Worm (Caenorhabditis elegans) whole organism, late embryonic: ENCODE data around the gene srbc-79.

Experiments used
- C08G9.2 ChIP-seq: sonication (generic microtip); optimal IDR thresholded peaks from 2 replicates; lab custom pipeline; 2016; ENCODE audit warnings: mild to moderate bottlenecking, missing genetic modification characterization, moderate library complexity, missing compliant biosample characterization
- C38D4.7 ChIP-seq: fragments of 200-800 bp; sonication (Bioruptor generic); optimal IDR thresholded peaks from 2 replicates; lab custom pipeline; 2018; ENCODE audit warnings: mild to moderate bottlenecking, missing genetic modification characterization, moderate library complexity, missing compliant biosample characterization
- K09A11.1 ChIP-seq: sonication (generic microtip); optimal IDR thresholded peaks from 2 replicates; lab custom pipeline; 2017; ENCODE audit warnings: antibody characterized with exemption, mild to moderate bottlenecking, missing genetic modification characterization, missing compliant biosample characterization; ENCODE audit not compliant: insufficient read depth
- Y22D7AL.16 ChIP-seq: sonication (generic microtip); optimal IDR thresholded peaks from 2 replicates; lab custom pipeline; 2016; ENCODE audit warnings: missing genetic modification characterization, missing compliant biosample characterization
- ama-1 ChIP-seq: fragments of 150-350 bp; optimal IDR thresholded peaks from 2 replicates; lab custom pipeline; 2014
- ceh-18 ChIP-seq: sonication (generic microtip); optimal IDR thresholded peaks from 2 replicates; lab custom pipeline; 2016; ENCODE audit warnings: missing genetic modification characterization, missing compliant biosample characterization
- ceh-2 ChIP-seq: sonication (generic microtip); optimal IDR thresholded peaks from 2 replicates; lab custom pipeline; 2016; ENCODE audit warnings: missing genotype, missing genetic modification characterization, missing compliant biosample characterization
- ceh-22 ChIP-seq: sonication (generic microtip); optimal IDR thresholded peaks from 2 replicates; lab custom pipeline; 2017; ENCODE audit warnings: missing biosample characterization, missing genetic modification characterization
- ceh-31 ChIP-seq: sonication (generic microtip); optimal IDR thresholded peaks from 2 replicates; lab custom pipeline; 2016; ENCODE audit warnings: missing genetic modification characterization, missing compliant biosample characterization
- ceh-45 ChIP-seq: fragments of 200-800 bp; sonication (Bioruptor generic); IDR thresholded peaks from 2 replicates; pipeline ENCODE4 v1.3.6; 2022; ENCODE audit warnings: missing genetic modification reagents, missing genetic modification characterization, missing compliant biosample characterization
- ceh-48 ChIP-seq: sonication (generic microtip); optimal IDR thresholded peaks from 2 replicates; lab custom pipeline; 2016; ENCODE audit warnings: missing genetic modification characterization, inconsistent platforms, missing compliant biosample characterization
- che-1 ChIP-seq: sonication (generic microtip); optimal IDR thresholded peaks from 2 replicates; lab custom pipeline; 2016; ENCODE audit warnings: mild to moderate bottlenecking, missing genetic modification characterization, missing compliant biosample characterization
- dmd-4 ChIP-seq: sonication (generic microtip); optimal IDR thresholded peaks from 2 replicates; lab custom pipeline; 2016; ENCODE audit warnings: borderline replicate concordance, missing genetic modification characterization, missing compliant biosample characterization
- elt-2 ChIP-seq: sonication (generic microtip); optimal IDR thresholded peaks from 2 replicates; lab custom pipeline; 2016; ENCODE audit warnings: missing genetic modification reagents, missing genetic modification characterization, missing compliant biosample characterization
- eyg-1 ChIP-seq: sonication (generic microtip); optimal IDR thresholded peaks from 2 replicates; lab custom pipeline; 2016; ENCODE audit warnings: missing genotype, missing genetic modification characterization, missing compliant biosample characterization
- gmeb-2 ChIP-seq: sonication (generic microtip); optimal IDR thresholded peaks from 2 replicates; lab custom pipeline; 2016; ENCODE audit warnings: missing genetic modification characterization, inconsistent platforms, missing compliant biosample characterization
- hlh-13 ChIP-seq: fragments of 200-800 bp; sonication (Bioruptor generic); optimal IDR thresholded peaks from 2 replicates; lab custom pipeline; 2018; ENCODE audit warnings: mild to moderate bottlenecking, missing genetic modification characterization, missing compliant biosample characterization
- hlh-15 ChIP-seq: sonication (generic microtip); optimal IDR thresholded peaks from 2 replicates; lab custom pipeline; 2016; ENCODE audit warnings: missing genetic modification characterization, missing compliant biosample characterization
- hlh-30 ChIP-seq: sonication (generic microtip); optimal IDR thresholded peaks from 2 replicates; lab custom pipeline; 2017; ENCODE audit warnings: antibody characterized with exemption, missing genetic modification characterization, missing compliant biosample characterization; ENCODE audit not compliant: insufficient read depth
- hlh-6 ChIP-seq: sonication (generic microtip); optimal IDR thresholded peaks from 2 replicates; lab custom pipeline; 2016; ENCODE audit warnings: missing genotype, missing genetic modification characterization, missing compliant biosample characterization
- hlh-8 ChIP-seq: sonication (generic microtip); optimal IDR thresholded peaks from 2 replicates; lab custom pipeline; 2016; ENCODE audit warnings: missing genotype, missing genetic modification characterization, missing compliant biosample characterization
- lim-6 ChIP-seq: sonication (generic microtip); optimal IDR thresholded peaks from 2 replicates; lab custom pipeline; 2016; ENCODE audit warnings: missing genetic modification characterization, missing compliant biosample characterization
- madf-2 ChIP-seq: sonication (generic microtip); optimal IDR thresholded peaks from 2 replicates; lab custom pipeline; 2017; ENCODE audit warnings: missing genetic modification characterization, missing compliant biosample characterization
- nfya-1 ChIP-seq: sonication (generic microtip); optimal IDR thresholded peaks from 2 replicates; lab custom pipeline; 2017; ENCODE audit warnings: missing genetic modification characterization, mild to moderate bottlenecking, missing compliant biosample characterization, antibody characterized with exemption, moderate library complexity
- nhr-11 ChIP-seq: fragments of 150-350 bp; optimal IDR thresholded peaks from 2 replicates; lab custom pipeline; 2014; ENCODE audit warnings: missing biosample characterization, missing genetic modification characterization
- pha-4 ChIP-seq: fragments of 150-350 bp; optimal IDR thresholded peaks from 2 replicates; lab custom pipeline; 2018; ENCODE audit warnings: missing biosample characterization, missing genetic modification reagents, missing genetic modification characterization
- pqm-1 ChIP-seq: sonication (generic microtip); optimal IDR thresholded peaks from 2 replicates; lab custom pipeline; 2016; ENCODE audit warnings: missing genetic modification characterization, missing compliant biosample characterization
- pros-1 ChIP-seq: fragments of 150-350 bp; optimal IDR thresholded peaks from 2 replicates; lab custom pipeline; 2014; ENCODE audit warnings: missing biosample characterization, missing genetic modification reagents, missing genetic modification characterization
- ref-2 ChIP-seq: sonication (generic microtip); optimal IDR thresholded peaks from 2 replicates; lab custom pipeline; 2016; ENCODE audit warnings: missing genetic modification characterization, missing compliant biosample characterization
- sox-2 ChIP-seq: fragments of 200-800 bp; sonication (Bioruptor generic); IDR thresholded peaks from 2 replicates; pipeline ENCODE4 v1.3.6; 2022; ENCODE audit warnings: missing genetic modification reagents, missing genetic modification characterization, missing compliant biosample characterization
- sox-4 ChIP-seq: sonication (generic microtip); optimal IDR thresholded peaks from 2 replicates; lab custom pipeline; 2017; ENCODE audit warnings: mild to moderate bottlenecking, missing genetic modification characterization, inconsistent platforms, missing compliant biosample characterization
- syd-9 ChIP-seq: sonication (generic microtip); optimal IDR thresholded peaks from 2 replicates; lab custom pipeline; 2016; ENCODE audit warnings: mild to moderate bottlenecking, missing genetic modification characterization, moderate library complexity, missing compliant biosample characterization
- tbx-2 ChIP-seq: sonication (generic microtip); optimal IDR thresholded peaks from 2 replicates; lab custom pipeline; 2016; ENCODE audit warnings: missing genetic modification characterization, missing compliant biosample characterization
- ttx-3 ChIP-seq: sonication (generic microtip); optimal IDR thresholded peaks from 2 replicates; lab custom pipeline; 2016; ENCODE audit warnings: missing genetic modification reagents, missing genetic modification characterization, missing compliant biosample characterization
- unc-42 ChIP-seq: sonication (generic microtip); optimal IDR thresholded peaks from 2 replicates; lab custom pipeline; 2016; ENCODE audit warnings: missing genotype, missing genetic modification characterization, missing compliant biosample characterization
- unc-55 ChIP-seq: sonication (generic microtip); optimal IDR thresholded peaks from 2 replicates; lab custom pipeline; 2017; ENCODE audit warnings: missing biosample characterization, missing genetic modification reagents, missing genetic modification characterization
- zip-5 ChIP-seq: sonication (generic microtip); optimal IDR thresholded peaks from 2 replicates; lab custom pipeline; 2016; ENCODE audit warnings: missing genetic modification characterization, missing compliant biosample characterization
- ztf-16 ChIP-seq: sonication (generic microtip); optimal IDR thresholded peaks from 2 replicates; lab custom pipeline; 2017; ENCODE audit warnings: missing genetic modification characterization, missing compliant biosample characterization

srbc-79 gene

DNA sequence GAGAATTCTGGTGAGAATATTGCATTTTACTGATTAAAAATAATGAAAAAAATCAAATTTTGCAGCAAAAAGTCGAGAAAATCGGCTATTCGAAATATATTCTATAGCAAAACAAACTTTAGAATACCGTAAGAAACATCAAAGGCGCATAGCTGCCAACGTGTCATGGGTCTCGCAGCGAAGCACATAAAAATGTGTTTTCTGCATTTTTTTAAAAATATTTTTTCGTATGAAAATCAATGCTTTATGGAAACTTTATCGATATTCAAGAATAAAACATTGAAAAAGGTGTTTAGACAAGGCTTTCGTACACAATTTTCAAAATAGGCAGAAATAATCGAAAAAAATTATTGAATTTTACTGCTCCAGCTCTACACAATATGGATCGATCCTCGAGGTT, 15.8 kb downstream of the srbc-79 start:
- no peak for TF ChIP-seq ttx-3 (tag; lab: Kevin White, UChicago)
- TF ChIP-seq ceh-2 (tag; lab: Kevin White, UChicago) = no peak
- TF ChIP-seq ref-2 (tag; lab: Kevin White, UChicago) = no peak
- TF ChIP-seq elt-2 = no peak
- TF ChIP-seq sox-4 (tag; lab: Kevin White, UChicago) = no peak
- TF ChIP-seq lim-6 (tag; lab: Kevin White, UChicago) = no peak
- no peak for TF ChIP-seq ceh-31 (tag; lab: Kevin White, UChicago)
- TF ChIP-seq che-1 = no peak
- no peak for TF ChIP-seq dmd-4 (tag; lab: Kevin White, UChicago)
- TF ChIP-seq ceh-18 (tag; lab: Kevin White, UChicago) = no peak
- TF ChIP-seq nhr-11 (tag; lab: Kevin White, UChicago) = no peak
- no peak for TF ChIP-seq pqm-1 (tag; lab: Kevin White, UChicago)
- TF ChIP-seq gmeb-2 = no peak

- TF ChIP-seq hlh-15 (tag; lab: Kevin White, UChicago) = no peak
- peak; percentile 82 for TF ChIP-seq nfya-1 (tag; lab: Kevin White, UChicago)
- no peak for TF ChIP-seq che-1
Observed at ce11 chrV:20475830-20476229, 16.5 kb downstream of the srbc-79 start, which contains the start of gene B0250.7. TSS of gene B0250.7 (minus strand) at chrV:20476061.

- TF ChIP-seq sox-2 (GFP tag; lab: Robert Waterston, UW) (no peak), sox-4 (tag; lab: Kevin White, UChicago) (no peak), che-1 (no peak), lim-6 (tag; lab: Kevin White, UChicago) (no peak), syd-9 (tag; lab: Kevin White, UChicago) (no peak), ceh-48 (tag; lab: Kevin White, UChicago) (no peak), gmeb-2 (no peak), ceh-45 (GFP tag; lab: Robert Waterston, UW) (no peak), hlh-15 (tag; lab: Kevin White, UChicago) (no peak), ceh-22 (tag; lab: Kevin White, UChicago) (no peak), hlh-6 (tag; lab: Kevin White, UChicago) (no peak), nhr-11 (tag; lab: Kevin White, UChicago) (no peak), C08G9.2 (tag; lab: Kevin White, UChicago) (no peak), pros-1 (tag; lab: Kevin White, UChicago) (no peak), zip-5 (no peak)
Observed at ce11 chrV:20475029-20475428, 17.3 kb downstream of the srbc-79 start.

DNA sequence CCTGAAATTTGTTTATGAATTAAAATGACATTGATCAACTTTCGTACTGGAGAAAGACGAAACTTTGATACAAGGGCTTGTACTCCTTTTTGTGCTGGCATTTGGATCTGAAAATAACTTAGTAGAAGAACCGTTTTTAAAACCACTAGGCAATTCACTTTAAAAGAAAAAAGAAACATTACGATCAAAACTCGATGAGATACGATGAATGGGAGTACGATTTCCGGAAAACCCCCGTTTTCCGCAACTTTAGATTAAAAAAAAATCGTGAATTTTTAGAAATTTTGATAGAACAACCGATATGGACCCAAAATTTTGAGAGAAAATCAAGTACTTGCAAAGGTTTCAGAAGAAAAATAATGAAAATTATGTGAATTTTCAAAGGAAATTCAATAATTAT, 21.9 kb downstream of the srbc-79 start, which contains the start of gene B0250.8:
Gene B0250.8, minus strand, starts transcription at position 101 of the 400 bp plus-strand sequence.
- TF ChIP-seq K09A11.1 (tag; lab: Kevin White, UChicago) = no peak
- no peak for TF ChIP-seq unc-55 (GFP tag; lab: Kevin White, UChicago)
- no peak for TF ChIP-seq ztf-16 (tag; lab: Kevin White, UChicago)
- TF ChIP-seq hlh-30 (tag; lab: Kevin White, UChicago) = no peak
- no peak for TF ChIP-seq ama-1
- TF ChIP-seq elt-2 = no peak
- no peak for TF ChIP-seq C38D4.7 (GFP tag; lab: Kevin White, UChicago)
- TF ChIP-seq eyg-1 (tag; lab: Kevin White, UChicago) = no peak
- no peak for TF ChIP-seq ceh-48 (tag; lab: Kevin White, UChicago)
- TF ChIP-seq madf-2 (tag; lab: Kevin White, UChicago) = no peak
- no peak for TF ChIP-seq pha-4
- no peak for TF ChIP-seq pros-1 (tag; lab: Kevin White, UChicago)
- no peak for TF ChIP-seq tbx-2 (tag; lab: Kevin White, UChicago)

ce11 chrV:20464778-20465177, 27.5 kb downstream of the srbc-79 start:
- TF ChIP-seq nfya-1 (tag; lab: Kevin White, UChicago) = peak; percentile 12
- peak; percentile 40 for TF ChIP-seq hlh-30 (tag; lab: Kevin White, UChicago)
- no peak for TF ChIP-seq hlh-8
- TF ChIP-seq unc-55 (GFP tag; lab: Kevin White, UChicago) = peak; percentile 41
- peak; percentile 2 for TF ChIP-seq unc-42
- TF ChIP-seq ceh-31 (tag; lab: Kevin White, UChicago) = peak; percentile 49
- TF ChIP-seq hlh-13 (GFP tag; lab: Kevin White, UChicago) = no peak
- TF ChIP-seq Y22D7AL.16 (tag; lab: Kevin White, UChicago) = no peak
- TF ChIP-seq dmd-4 (tag; lab: Kevin White, UChicago) = no peak
- TF ChIP-seq ceh-48 (tag; lab: Kevin White, UChicago) = peak; percentile 80
